Fruit fly (Drosophila melanogaster) whole organism, embryonic: ENCODE data around the gene CG33258.

ENCODE experiments used
- BtbVII ChIP-seq: fragments of 200-800 bp; sonication (Bioruptor generic); optimal IDR thresholded peaks from 3 replicates; lab custom pipeline; 2017; ENCODE audit warnings: missing biosample characterization, mild to moderate bottlenecking, missing genetic modification characterization
- CG10431 ChIP-seq: fragments of 200-800 bp; sonication (Bioruptor generic); optimal IDR thresholded peaks from 3 replicates; lab custom pipeline; 2018; ENCODE audit warnings: missing biosample characterization, mild to moderate bottlenecking, missing genetic modification characterization
- CG10654 ChIP-seq: fragments of 200-800 bp; sonication (Bioruptor generic); optimal IDR thresholded peaks from 2 replicates; lab custom pipeline; 2016; ENCODE audit warnings: missing biosample characterization, missing genetic modification characterization
- CG11695 ChIP-seq: fragments of 200-800 bp; sonication (Bioruptor generic); IDR thresholded peaks from 3 replicates; pipeline ENCODE4 v1.3.6; 2022; ENCODE audit warnings: missing biosample characterization, missing genetic modification characterization
- CG12299 ChIP-seq: fragments of 200-800 bp; sonication (Bioruptor generic); optimal IDR thresholded peaks from 2 replicates; lab custom pipeline; 2018; ENCODE audit warnings: missing biosample characterization, mild to moderate bottlenecking, missing genetic modification characterization
- CG13287 ChIP-seq: fragments of 200-800 bp; sonication (Bioruptor generic); IDR thresholded peaks from 2 replicates; pipeline ENCODE4 v1.3.6; 2022; ENCODE audit warnings: missing biosample characterization, missing genetic modification characterization; ENCODE audit not compliant: partially characterized antibody
- CG14050 ChIP-seq: fragments of 200-800 bp; sonication (Bioruptor generic); IDR thresholded peaks from 3 replicates; pipeline ENCODE4 v1.3.6; 2022; ENCODE audit warnings: missing biosample characterization, missing genetic modification characterization
- CG14965 ChIP-seq: fragments of 200-800 bp; sonication (Bioruptor generic); optimal IDR thresholded peaks from 2 replicates; lab custom pipeline; 2016; ENCODE audit warnings: missing biosample characterization, missing genetic modification characterization, borderline replicate concordance
- CG1529 ChIP-seq: fragments of 200-800 bp; sonication (Bioruptor generic); optimal IDR thresholded peaks from 3 replicates; lab custom pipeline; 2018; ENCODE audit warnings: missing biosample characterization, missing genetic modification characterization
- CG1603 ChIP-seq: fragments of 200-800 bp; sonication (Bioruptor generic); optimal IDR thresholded peaks from 2 replicates; lab custom pipeline; 2019; ENCODE audit warnings: missing biosample characterization, mild to moderate bottlenecking, missing genetic modification characterization, moderate library complexity
- CG17802 ChIP-seq: fragments of 200-800 bp; sonication (Bioruptor generic); optimal IDR thresholded peaks from 2 replicates; lab custom pipeline; 2018; ENCODE audit warnings: missing biosample characterization, mild to moderate bottlenecking, missing genetic modification characterization, moderate library complexity
- CG2889 ChIP-seq: fragments of 200-800 bp; sonication (Bioruptor generic); IDR thresholded peaks from 3 replicates; pipeline ENCODE4 v1.3.6; 2022; ENCODE audit warnings: missing biosample characterization, missing genetic modification characterization
- CG34224 ChIP-seq: fragments of 200-800 bp; sonication (Bioruptor generic); IDR thresholded peaks from 3 replicates; pipeline ENCODE4 v1.3.6; 2022; ENCODE audit warnings: missing biosample characterization, missing genetic modification characterization; ENCODE audit not compliant: partially characterized antibody
- CG3995 ChIP-seq: fragments of 200-800 bp; sonication (Bioruptor generic); optimal IDR thresholded peaks from 3 replicates; lab custom pipeline; 2016; ENCODE audit warnings: missing biosample characterization, missing genetic modification characterization
- CG8944 ChIP-seq: fragments of 200-800 bp; sonication (Bioruptor generic); optimal IDR thresholded peaks from 3 replicates; lab custom pipeline; 2016; ENCODE audit warnings: missing biosample characterization, missing genetic modification characterization
- CG9797 ChIP-seq: fragments of 200-800 bp; sonication (Bioruptor generic); optimal IDR thresholded peaks from 3 replicates; lab custom pipeline; 2018; ENCODE audit warnings: missing biosample characterization, mild to moderate bottlenecking, missing genetic modification characterization
- Dek ChIP-seq: fragments of 200-800 bp; sonication (Bioruptor generic); optimal IDR thresholded peaks from 3 replicates; lab custom pipeline; 2019; ENCODE audit warnings: missing biosample characterization, mild to moderate bottlenecking, missing genetic modification characterization, moderate library complexity
- Dref ChIP-seq: fragments of 200-800 bp; sonication (Bioruptor generic); IDR thresholded peaks from 2 replicates; pipeline ENCODE4 v1.3.6; 2022; ENCODE audit warnings: missing biosample characterization, missing genetic modification characterization
- E2f2 ChIP-seq: fragments of 200-800 bp; sonication (Bioruptor generic); IDR thresholded peaks from 2 replicates; pipeline ENCODE4 v1.3.6; 2022; ENCODE audit warnings: missing biosample characterization, missing genetic modification characterization
- HLHmδ ChIP-seq: fragments of 200-800 bp; sonication (Bioruptor generic); optimal IDR thresholded peaks from 2 replicates; lab custom pipeline; 2018; ENCODE audit warnings: missing biosample characterization, mild to moderate bottlenecking, missing genetic modification characterization, moderate library complexity
- MESR4 ChIP-seq: fragments of 200-800 bp; sonication (Bioruptor generic); optimal IDR thresholded peaks from 2 replicates; lab custom pipeline; 2018; ENCODE audit warnings: missing biosample characterization, mild to moderate bottlenecking, missing genetic modification characterization, moderate library complexity
- Myb ChIP-seq: fragments of 200-800 bp; sonication (Bioruptor generic); optimal IDR thresholded peaks from 2 replicates; lab custom pipeline; 2016; ENCODE audit warnings: missing biosample characterization, missing genetic modification characterization
- Neu2 ChIP-seq: fragments of 200-800 bp; sonication (Bioruptor generic); optimal IDR thresholded peaks from 3 replicates; lab custom pipeline; 2016; ENCODE audit warnings: missing biosample characterization, missing genetic modification characterization, borderline replicate concordance
- Opbp ChIP-seq: fragments of 200-800 bp; sonication (Bioruptor generic); IDR thresholded peaks from 3 replicates; pipeline ENCODE4 v1.3.6; 2022; ENCODE audit warnings: missing biosample characterization, missing genetic modification characterization; ENCODE audit not compliant: partially characterized antibody
- ac ChIP-seq: fragments of 200-800 bp; sonication (Bioruptor generic); optimal IDR thresholded peaks from 3 replicates; lab custom pipeline; 2017; ENCODE audit warnings: missing biosample characterization, mild to moderate bottlenecking, missing genetic modification characterization
- amos ChIP-seq: fragments of 200-800 bp; sonication (Bioruptor generic); IDR thresholded peaks from 2 replicates; pipeline ENCODE4 v1.3.6; 2022; ENCODE audit warnings: missing biosample characterization, missing genetic modification characterization; ENCODE audit not compliant: partially characterized antibody
- bsh ChIP-seq, 2 experiments: fragments of 200-800 bp; sonication (Bioruptor generic); optimal IDR thresholded peaks; 2 replicates each; lab custom pipeline; 2017 to 2018; ENCODE audit warnings: mild to moderate bottlenecking in 2 of 2, missing biosample characterization in 2 of 2, missing genetic modification characterization in 2 of 2, moderate library complexity in 1 of 2
- cg ChIP-seq: fragments of 200-800 bp; sonication (Bioruptor generic); optimal IDR thresholded peaks from 3 replicates; lab custom pipeline; 2019; ENCODE audit warnings: missing biosample characterization, mild to moderate bottlenecking, missing genetic modification characterization, moderate library complexity
- crol ChIP-seq: fragments of 200-800 bp; sonication (Bioruptor generic); IDR thresholded peaks from 2 replicates; pipeline ENCODE4 v1.3.6; 2022; ENCODE audit warnings: missing biosample characterization, missing genetic modification characterization
- gcm2 ChIP-seq: fragments of 200-800 bp; sonication (Bioruptor generic); optimal IDR thresholded peaks from 2 replicates; lab custom pipeline; 2016; ENCODE audit warnings: missing biosample characterization, missing genetic modification characterization
- gfzf ChIP-seq: fragments of 200-800 bp; sonication (Bioruptor generic); optimal IDR thresholded peaks from 2 replicates; lab custom pipeline; 2016; ENCODE audit warnings: missing biosample characterization, mild to moderate bottlenecking, missing genetic modification characterization, moderate library complexity
- knrl ChIP-seq: fragments of 200-800 bp; sonication (Bioruptor generic); IDR thresholded peaks from 3 replicates; pipeline ENCODE4 v1.3.6; 2022; ENCODE audit warnings: missing biosample characterization, missing genetic modification characterization; ENCODE audit not compliant: partially characterized antibody
- lbe ChIP-seq: fragments of 200-800 bp; sonication (Bioruptor generic); optimal IDR thresholded peaks from 2 replicates; lab custom pipeline; 2016; ENCODE audit warnings: missing biosample characterization, mild to moderate bottlenecking, missing genetic modification characterization
- mam ChIP-seq: fragments of 200-800 bp; sonication (Bioruptor generic); optimal IDR thresholded peaks from 3 replicates; lab custom pipeline; 2016; ENCODE audit warnings: missing biosample characterization, missing genetic modification characterization
- pzg ChIP-seq: fragments of 200-800 bp; sonication (Bioruptor generic); optimal IDR thresholded peaks from 3 replicates; lab custom pipeline; 2018; ENCODE audit warnings: missing biosample characterization, mild to moderate bottlenecking, missing genetic modification characterization, moderate library complexity
- slou ChIP-seq: fragments of 200-800 bp; sonication (Bioruptor generic); optimal IDR thresholded peaks from 3 replicates; lab custom pipeline; 2016; ENCODE audit warnings: missing biosample characterization, missing genetic modification characterization
- sob ChIP-seq: fragments of 200-800 bp; sonication (Bioruptor generic); IDR thresholded peaks from 2 replicates; pipeline ENCODE4 v1.3.6; 2022; ENCODE audit warnings: missing biosample characterization, missing genetic modification characterization
- ssp ChIP-seq: fragments of 200-800 bp; sonication (Bioruptor generic); IDR thresholded peaks from 2 replicates; pipeline ENCODE4 v1.3.6; 2022; ENCODE audit warnings: missing biosample characterization, missing genetic modification characterization
- zf30C ChIP-seq: fragments of 200-800 bp; sonication (Bioruptor generic); optimal IDR thresholded peaks from 3 replicates; lab custom pipeline; 2018; ENCODE audit warnings: missing biosample characterization, mild to moderate bottlenecking, missing genetic modification characterization
- zfh1 ChIP-seq: fragments of 200-800 bp; sonication (Bioruptor generic); IDR thresholded peaks from 3 replicates; pipeline ENCODE4 v1.3.6; 2022; ENCODE audit warnings: missing biosample characterization, missing genetic modification characterization
- zfh2 ChIP-seq: fragments of 200-800 bp; sonication (Bioruptor generic); optimal IDR thresholded peaks from 2 replicates; lab custom pipeline; 2016; ENCODE audit warnings: missing biosample characterization, missing genetic modification characterization

Gene CG33258

dm6 chr3L:16112069-16112820 lies 29.9 kb downstream of the CG33258 start, which contains the start of gene Zn72D (continued):
- peak in 1 of 2 experiments; percentile 31 for TF ChIP-seq bsh (GFP tag; optimal IDR thresholded peaks at IDR 0.05; lab: Kevin White, UChicago)
- no peak for TF ChIP-seq sob
- TF ChIP-seq zfh2 (GFP tag; lab: Kevin White, UChicago) = peak; percentile 24
- peak; percentile 46 for TF ChIP-seq CG13287 (GFP tag; lab: Robert Waterston, UW)
- TF ChIP-seq mam (GFP tag; lab: Kevin White, UChicago) = no peak

- TF ChIP-seq zf30C = no peak
- peak; percentile 36; the same call in 1 of the 2 replicates for TF ChIP-seq amos (GFP tag; lab: Robert Waterston, UW)
- peak; percentile 47 for TF ChIP-seq Neu2 (GFP tag; lab: Kevin White, UChicago)
- peak; percentile 33 for TF ChIP-seq CG1603
- TF ChIP-seq CG8944 (GFP tag; lab: Kevin White, UChicago) = no peak
- no peak for TF ChIP-seq Dek (tag; lab: Kevin White, UChicago)
- peak; percentile 75 for TF ChIP-seq gfzf (GFP tag; lab: Kevin White, UChicago)
- peak; percentile 81; the same call in 2 of the 3 replicates for TF ChIP-seq CG11695
- TF ChIP-seq CG3995 (GFP tag; lab: Kevin White, UChicago) = peak; percentile 95
- TF ChIP-seq BtbVII (GFP tag; lab: Kevin White, UChicago) = no peak
- TF ChIP-seq CG12299 (tag; lab: Kevin White, UChicago) = peak; percentile 86
- TF ChIP-seq crol = peak; percentile 84
- TF ChIP-seq knrl = no peak
- no peak for TF ChIP-seq CG14050
- peak; percentile 54; the same call in 1 of the 3 replicates for TF ChIP-seq Opbp (GFP tag; lab: Robert Waterston, UW)
- TF ChIP-seq E2f2 (GFP tag; lab: Robert Waterston, UW) = peak; percentile 28
- peak; percentile 39 for TF ChIP-seq pzg (GFP tag; lab: Kevin White, UChicago)
- TF ChIP-seq CG10431 (GFP tag; lab: Kevin White, UChicago) = no peak
- TF ChIP-seq ssp (GFP tag; lab: Robert Waterston, UW) = peak; percentile 57; the same call in 1 of the 2 replicates
- TF ChIP-seq Myb = peak; percentile 8
- peak; percentile 38 for TF ChIP-seq CG17802 (tag; lab: Kevin White, UChicago)
- no peak for TF ChIP-seq slou (GFP tag; lab: Kevin White, UChicago)
- TF ChIP-seq cg (GFP tag; lab: Kevin White, UChicago) = peak; percentile 91
- TF ChIP-seq CG34224 (GFP tag; lab: Robert Waterston, UW) = 0 out of 3 replicates have a peak, but pooled peaks have one; percentile 6
- TF ChIP-seq CG2889 (GFP tag; lab: Robert Waterston, UW) = 0 out of 3 replicates have a peak, but pooled peaks have one; percentile 56
- TF ChIP-seq CG10654 (GFP tag; lab: Kevin White, UChicago) = no peak
- peak; percentile 43 for TF ChIP-seq CG9797
- TF ChIP-seq Dref (GFP tag; lab: Robert Waterston, UW) = peak; percentile 48
- peak; percentile 92 for TF ChIP-seq MESR4
- TF ChIP-seq gcm2 (GFP tag; lab: Kevin White, UChicago) = peak; percentile 51
- no peak for TF ChIP-seq CG14965 (GFP tag; lab: Kevin White, UChicago)
- TF ChIP-seq lbe (GFP tag; lab: Kevin White, UChicago) = no peak
- TF ChIP-seq HLHmδ (GFP tag; lab: Kevin White, UChicago) = peak; percentile 16
- TF ChIP-seq ac (GFP tag; lab: Kevin White, UChicago) = peak; percentile 46
- peak; percentile 31 for TF ChIP-seq CG1529 (GFP tag; lab: Kevin White, UChicago)
- TF ChIP-seq zfh1 = no peak
Measured at dm6 chr3L:16113003-16113606, 30.8 kb downstream of the CG33258 start, which contains the start of gene Taf4. Gene Taf4 (plus strand): TSS chr3L:16113212.
